Worm (Caenorhabditis elegans) whole organism, L3 larva: Measurements from ENCODE around the gene arx-4.

Source experiments
- R02D3.7 ChIP-seq: fragments of 150-350 bp; optimal IDR thresholded peaks from 2 replicates; lab custom pipeline; 2014; ENCODE audit warnings: missing biosample characterization, missing genetic modification characterization
- aly-2 ChIP-seq: fragments of 150-350 bp; optimal IDR thresholded peaks from 2 replicates; lab custom pipeline; 2014; ENCODE audit warnings: missing biosample characterization, missing genetic modification characterization
- ama-1 ChIP-seq: fragments of 150-350 bp; optimal IDR thresholded peaks from 2 replicates; lab custom pipeline; 2018
- ceh-28 ChIP-seq: fragments of 150-350 bp; optimal IDR thresholded peaks from 2 replicates; lab custom pipeline; 2014; ENCODE audit warnings: missing biosample characterization, missing genetic modification reagents, missing genetic modification characterization
- ceh-9 ChIP-seq: sonication (generic microtip); optimal IDR thresholded peaks from 2 replicates; lab custom pipeline; 2018; ENCODE audit warnings: missing biosample characterization, missing genetic modification characterization
- egl-27 ChIP-seq: sonication (generic microtip); optimal IDR thresholded peaks from 4 replicates; lab custom pipeline; 2017; ENCODE audit warnings: missing biosample characterization, missing genetic modification reagents, missing genetic modification characterization
- egl-5 ChIP-seq: fragments of 150-350 bp; optimal IDR thresholded peaks from 2 replicates; lab custom pipeline; 2017; ENCODE audit warnings: missing biosample characterization, missing genetic modification reagents, missing genetic modification characterization, inconsistent platforms
- elt-1 ChIP-seq: fragments of 150-350 bp; optimal IDR thresholded peaks from 2 replicates; lab custom pipeline; 2014; ENCODE audit warnings: missing biosample characterization, missing genetic modification characterization
- elt-2 ChIP-seq: sonication (generic microtip); optimal IDR thresholded peaks from 2 replicates; lab custom pipeline; 2016; ENCODE audit warnings: missing genetic modification reagents, mild to moderate bottlenecking, missing genetic modification characterization, missing compliant biosample characterization
- elt-3 ChIP-seq, 3 experiments: fragments of 150-350 bp in 1 of 3; sonication (generic microtip) in 2 of 3; optimal IDR thresholded peaks; 2 replicates in 2 of 3; 4 replicates in 1 of 3; lab custom pipeline; 2014 to 2017; ENCODE audit warnings: missing biosample characterization in 3 of 3, missing genetic modification characterization in 3 of 3
- eor-1 ChIP-seq, 2 experiments: fragments of 150-350 bp; optimal IDR thresholded peaks; 2 replicates each; lab custom pipeline; 2014 to 2018; ENCODE audit warnings: missing biosample characterization in 2 of 2, missing genetic modification characterization in 2 of 2
- fkh-10 ChIP-seq: sonication (generic microtip); optimal IDR thresholded peaks from 2 replicates; lab custom pipeline; 2017; ENCODE audit warnings: missing biosample characterization, missing genetic modification reagents, missing genetic modification characterization
- fkh-2 ChIP-seq: fragments of 150-350 bp; optimal IDR thresholded peaks from 2 replicates; lab custom pipeline; 2014; ENCODE audit warnings: missing biosample characterization, missing genetic modification reagents, missing genetic modification characterization
- fos-1 ChIP-seq: fragments of 150-350 bp; optimal IDR thresholded peaks from 2 replicates; lab custom pipeline; 2014; ENCODE audit warnings: missing biosample characterization, missing genetic modification characterization
- hmg-11 ChIP-seq: sonication (generic microtip); optimal IDR thresholded peaks from 2 replicates; lab custom pipeline; 2016; ENCODE audit warnings: missing genetic modification characterization, missing compliant biosample characterization
- jun-1 ChIP-seq: fragments of 150-350 bp; optimal IDR thresholded peaks from 2 replicates; lab custom pipeline; 2014; ENCODE audit warnings: missing biosample characterization, missing genetic modification reagents, missing genetic modification characterization
- lin-15B ChIP-seq: fragments of 150-350 bp; optimal IDR thresholded peaks from 2 replicates; lab custom pipeline; 2014; ENCODE audit warnings: missing biosample characterization, missing genetic modification characterization
- lin-39 ChIP-seq: fragments of 150-350 bp; optimal IDR thresholded peaks from 2 replicates; lab custom pipeline; 2018; ENCODE audit warnings: missing biosample characterization, missing genetic modification reagents, missing genetic modification characterization
- lsy-12 ChIP-seq: sonication (generic microtip); optimal IDR thresholded peaks from 2 replicates; lab custom pipeline; 2016; ENCODE audit warnings: mild to moderate bottlenecking, missing genetic modification characterization, missing compliant biosample characterization
- mdl-1 ChIP-seq: fragments of 150-350 bp; optimal IDR thresholded peaks from 2 replicates; lab custom pipeline; 2014; ENCODE audit warnings: missing biosample characterization, missing genetic modification characterization
- mml-1 ChIP-seq: fragments of 150-350 bp; sonication (generic microtip); optimal IDR thresholded peaks from 3 replicates; lab custom pipeline; 2014; ENCODE audit warnings: missing biosample characterization, missing genetic modification characterization
- nfya-1 ChIP-seq: sonication (generic microtip); optimal IDR thresholded peaks from 2 replicates; lab custom pipeline; 2017; ENCODE audit warnings: missing genetic modification characterization, mild to moderate bottlenecking, missing compliant biosample characterization, antibody characterized with exemption, moderate library complexity; ENCODE audit not compliant: insufficient read depth
- nhr-11 ChIP-seq: fragments of 150-350 bp; optimal IDR thresholded peaks from 2 replicates; lab custom pipeline; 2014; ENCODE audit warnings: missing biosample characterization, missing genetic modification characterization
- nhr-23 ChIP-seq: fragments of 150-350 bp; optimal IDR thresholded peaks from 2 replicates; lab custom pipeline; 2014; ENCODE audit warnings: missing biosample characterization, missing genetic modification reagents, missing genetic modification characterization
- nhr-237 ChIP-seq: fragments of 150-350 bp; optimal IDR thresholded peaks from 2 replicates; lab custom pipeline; 2014; ENCODE audit warnings: missing biosample characterization, missing genetic modification characterization
- nhr-25 ChIP-seq: sonication (generic microtip); optimal IDR thresholded peaks from 2 replicates; lab custom pipeline; 2017; ENCODE audit warnings: missing biosample characterization, missing genetic modification characterization
- nhr-28 ChIP-seq: fragments of 150-350 bp; optimal IDR thresholded peaks from 2 replicates; lab custom pipeline; 2014; ENCODE audit warnings: missing biosample characterization, missing genetic modification characterization
- nhr-43 ChIP-seq: sonication (generic microtip); optimal IDR thresholded peaks from 2 replicates; lab custom pipeline; 2016; ENCODE audit warnings: mild to moderate bottlenecking, missing genetic modification characterization, missing compliant biosample characterization; ENCODE audit not compliant: poor library complexity, severe bottlenecking
- nhr-67 ChIP-seq: fragments of 150-350 bp; optimal IDR thresholded peaks from 2 replicates; lab custom pipeline; 2014; ENCODE audit warnings: missing biosample characterization, missing genetic modification characterization
- nhr-76 ChIP-seq: fragments of 150-350 bp; sonication (generic microtip); optimal IDR thresholded peaks from 5 replicates; lab custom pipeline; 2014; ENCODE audit warnings: missing biosample characterization, missing genetic modification characterization
- nhr-77 ChIP-seq: fragments of 150-350 bp; optimal IDR thresholded peaks from 2 replicates; lab custom pipeline; 2014; ENCODE audit warnings: missing biosample characterization, missing genetic modification characterization
- pha-4 ChIP-seq: fragments of 150-350 bp; optimal IDR thresholded peaks from 2 replicates; lab custom pipeline; 2014; ENCODE audit warnings: missing biosample characterization, missing genetic modification reagents, missing genetic modification characterization
- pqm-1 ChIP-seq: fragments of 150-350 bp; optimal IDR thresholded peaks from 2 replicates; lab custom pipeline; 2017; ENCODE audit warnings: missing biosample characterization, missing genetic modification characterization, inconsistent platforms
- sea-2 ChIP-seq: fragments of 150-350 bp; sonication (generic microtip); optimal IDR thresholded peaks from 4 replicates; lab custom pipeline; 2014; ENCODE audit warnings: missing biosample characterization, missing genetic modification reagents, missing genetic modification characterization
- skn-1 ChIP-seq: fragments of 150-350 bp; optimal IDR thresholded peaks from 2 replicates; lab custom pipeline; 2014; ENCODE audit warnings: missing biosample characterization, missing genetic modification characterization
- snpc-4 ChIP-seq: fragments of 150-350 bp; optimal IDR thresholded peaks from 2 replicates; lab custom pipeline; 2014; ENCODE audit warnings: missing biosample characterization, missing genetic modification characterization
- tbx-2 ChIP-seq: sonication (generic microtip); optimal IDR thresholded peaks from 2 replicates; lab custom pipeline; 2016; ENCODE audit warnings: mild to moderate bottlenecking, missing genetic modification characterization, missing compliant biosample characterization
- unc-62 ChIP-seq: fragments of 150-350 bp; sonication (generic microtip); optimal IDR thresholded peaks from 4 replicates; lab custom pipeline; 2014; ENCODE audit warnings: missing biosample characterization, missing genetic modification reagents, missing genetic modification characterization
- zag-1 ChIP-seq: fragments of 150-350 bp; optimal IDR thresholded peaks from 2 replicates; lab custom pipeline; 2014; ENCODE audit warnings: missing biosample characterization, missing genetic modification characterization
- ztf-11 ChIP-seq: fragments of 150-350 bp; optimal IDR thresholded peaks from 2 replicates; lab custom pipeline; 2014; ENCODE audit warnings: missing biosample characterization, missing genetic modification characterization
- ztf-4 ChIP-seq: fragments of 150-350 bp; optimal IDR thresholded peaks from 2 replicates; lab custom pipeline; 2014; ENCODE audit warnings: missing biosample characterization, missing genetic modification characterization

The arx-4 gene

DNA sequence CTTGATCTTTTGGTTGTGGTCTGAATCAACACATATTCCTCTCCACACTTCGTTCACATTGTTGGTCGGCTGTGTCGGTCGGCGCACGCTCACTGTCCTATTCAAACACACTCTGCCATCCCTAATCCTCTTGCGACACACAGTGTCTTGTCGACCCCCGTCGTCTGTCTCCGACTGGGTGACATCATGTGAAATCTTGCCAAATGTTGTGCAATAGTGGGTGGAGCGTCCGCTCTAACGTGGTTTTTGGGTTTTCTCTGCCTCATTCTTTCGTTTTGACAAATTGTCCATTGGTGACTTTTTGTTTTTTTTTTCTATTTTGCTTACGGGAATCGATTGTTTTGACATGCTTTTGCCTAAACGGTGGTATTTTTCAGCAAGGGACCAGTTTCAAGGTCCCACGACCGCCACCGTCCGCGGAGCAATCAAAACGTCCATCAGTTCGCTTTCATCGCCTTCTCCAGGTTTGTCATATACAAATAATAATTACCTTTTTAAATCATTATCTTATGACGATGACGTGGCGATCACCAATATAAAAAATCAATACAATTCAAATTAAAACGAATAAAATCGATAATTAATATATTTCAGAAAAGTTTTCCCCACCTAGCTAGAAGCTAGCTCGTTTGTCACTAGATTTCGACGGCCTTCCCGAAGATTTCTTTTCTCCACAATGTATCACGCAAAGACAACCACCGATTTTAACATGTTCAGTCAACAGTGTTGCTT is 28.2 kb upstream of the arx-4 start:
- TF ChIP-seq snpc-4 (tag; lab: Kevin White, UChicago) (peak; percentile 67), elt-3 (tag; optimal IDR thresholded peaks at IDR 0.05; lab: Kevin White, UChicago) (peak in 2 of 3 experiments; percentile 7 to 53), zag-1 (peak; percentile 25), nhr-77 (peak; percentile 21), nhr-23 (tag; lab: Kevin White, UChicago) (peak; percentile 94), ztf-4 (tag; lab: Kevin White, UChicago) (peak; percentile 67), nfya-1 (tag; lab: Kevin White, UChicago) (peak; percentile 96), R02D3.7 (tag; lab: Kevin White, UChicago) (peak; percentile 77), sea-2 (GFP tag; lab: Kevin White, UChicago) (peak; percentile 49), jun-1 (tag; lab: Kevin White, UChicago) (peak; percentile 92), nhr-28 (tag; lab: Kevin White, UChicago) (no peak), fkh-2 (tag; lab: Kevin White, UChicago) (no peak), ceh-9 (no peak), nhr-237 (tag; lab: Kevin White, UChicago) (no peak), ama-1 (lab: Kevin White, UChicago) (peak; percentile 93), lin-15B (peak; percentile 69), skn-1 (peak; percentile 81), pha-4 (tag; lab: Kevin White, UChicago) (peak; percentile 98), aly-2 (tag; lab: Kevin White, UChicago) (no peak), ceh-28 (tag; lab: Kevin White, UChicago) (peak; percentile 93), unc-62 (peak; percentile 33), lin-39 (tag; lab: Kevin White, UChicago) (peak; percentile 97), fkh-10 (GFP tag; lab: Kevin White, UChicago) (peak; percentile 96), lsy-12 (tag; lab: Kevin White, UChicago) (peak; percentile 88), nhr-25 (tag; lab: Kevin White, UChicago) (peak; percentile 98), elt-1 (peak; percentile 67), nhr-43 (tag; lab: Kevin White, UChicago) (peak; percentile 88), nhr-11 (peak; percentile 82), hmg-11 (tag; lab: Kevin White, UChicago) (peak; percentile 97), ztf-11 (tag; lab: Kevin White, UChicago) (no peak), elt-2 (peak; percentile 85), egl-27 (peak; percentile 48), pqm-1 (tag; lab: Kevin White, UChicago) (peak; percentile 91), mdl-1 (tag; lab: Kevin White, UChicago) (peak; percentile 82), tbx-2 (tag; lab: Kevin White, UChicago) (peak; percentile 81), mml-1 (peak; percentile 8), eor-1 (tag; optimal IDR thresholded peaks at IDR 0.05; lab: Kevin White, UChicago) (no peak), egl-5 (tag; lab: Kevin White, UChicago) (peak; percentile 83), fos-1 (tag; lab: Kevin White, UChicago) (peak; percentile 91), nhr-76 (tag; lab: Kevin White, UChicago) (no peak)

DNA sequence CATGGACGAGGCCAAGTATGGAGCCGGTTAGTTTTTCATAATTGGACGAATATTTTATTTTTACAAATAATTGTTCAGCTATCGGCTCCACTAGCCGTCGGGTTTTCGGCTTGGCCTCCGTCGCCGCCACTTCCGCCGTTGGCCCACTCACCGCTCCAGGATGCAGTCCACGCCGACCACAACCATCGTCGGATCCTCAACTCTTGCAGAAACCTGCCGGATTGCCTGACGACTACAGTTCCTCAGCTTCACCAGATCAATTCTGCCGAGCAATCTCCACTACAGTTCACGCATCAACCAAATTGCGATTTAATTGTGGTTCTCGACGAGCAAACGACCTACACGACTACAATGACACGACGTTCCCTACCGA is 27.7 kb upstream of the arx-4 start:
- TF ChIP-seq pha-4 (tag; lab: Kevin White, UChicago) (no peak), nhr-67 (tag; lab: Kevin White, UChicago) (no peak), ztf-4 (tag; lab: Kevin White, UChicago) (no peak), aly-2 (tag; lab: Kevin White, UChicago) (no peak), lin-39 (tag; lab: Kevin White, UChicago) (no peak), elt-3 (tag; optimal IDR thresholded peaks at IDR 0.05; lab: Kevin White, UChicago) (no peak), mml-1 (no peak), hmg-11 (tag; lab: Kevin White, UChicago) (no peak), elt-1 (no peak)
